Worm (Caenorhabditis elegans) whole organism, early embryonic: ENCODE results near the gene eelo-2.

Experiments used
- F13C5.2 ChIP-seq: sonication (generic microtip); optimal IDR thresholded peaks from 2 replicates; lab custom pipeline; 2017; ENCODE audit warnings: mild to moderate bottlenecking, missing genetic modification characterization, inconsistent platforms, missing compliant biosample characterization
- ama-1 ChIP-seq: fragments of 150-350 bp; optimal IDR thresholded peaks from 2 replicates; lab custom pipeline; 2014
- hmbx-1 ChIP-seq: sonication (generic microtip); optimal IDR thresholded peaks from 2 replicates; lab custom pipeline; 2016; ENCODE audit warnings: mild to moderate bottlenecking, missing genetic modification characterization, missing compliant biosample characterization
- hmg-4 ChIP-seq: fragments of 200-800 bp; sonication (Bioruptor generic); optimal IDR thresholded peaks from 2 replicates; lab custom pipeline; 2018; ENCODE audit warnings: mild to moderate bottlenecking, missing genetic modification characterization, missing compliant biosample characterization
- scrt-1 ChIP-seq: fragments of 200-800 bp; sonication (Bioruptor generic); IDR thresholded peaks from 2 replicates; pipeline ENCODE4 v1.3.6; 2022; ENCODE audit warnings: missing genetic modification characterization, missing compliant biosample characterization
- tra-4 ChIP-seq: sonication (generic microtip); optimal IDR thresholded peaks from 2 replicates; lab custom pipeline; 2017; ENCODE audit warnings: missing genetic modification characterization, missing compliant biosample characterization

- TF ChIP-seq ama-1 (lab: Kevin White, UChicago) (no peak), hmg-4 (GFP tag; lab: Kevin White, UChicago) (no peak), hmbx-1 (tag; lab: Kevin White, UChicago) (no peak), tra-4 (tag; lab: Kevin White, UChicago) (no peak), scrt-1 (GFP tag; lab: Robert Waterston, UW) (no peak), F13C5.2 (tag; lab: Kevin White, UChicago) (no peak)
Observed at ce11 chrIV:17258824-17259223, 8.9 kb downstream of the eelo-2 start.
